Worm (Caenorhabditis elegans) whole organism, L2 larva: Measurements from ENCODE around the gene F44F4.9.

ENCODE experiments used
- elt-3 ChIP-seq: sonication (generic microtip); optimal IDR thresholded peaks from 2 replicates; lab custom pipeline; 2017; ENCODE audit warnings: missing biosample characterization, missing genetic modification characterization
- lin-13 ChIP-seq: fragments of 150-350 bp; optimal IDR thresholded peaks from 2 replicates; lab custom pipeline; 2014; ENCODE audit warnings: missing biosample characterization, missing genetic modification reagents, missing genetic modification characterization
- lin-39 ChIP-seq: fragments of 150-350 bp; optimal IDR thresholded peaks from 2 replicates; lab custom pipeline; 2014; ENCODE audit warnings: missing biosample characterization, missing genetic modification reagents, missing genetic modification characterization
- nhr-12 ChIP-seq: fragments of 150-350 bp; optimal IDR thresholded peaks from 2 replicates; lab custom pipeline; 2014; ENCODE audit warnings: missing biosample characterization, missing genetic modification characterization
- nhr-23 ChIP-seq: fragments of 150-350 bp; optimal IDR thresholded peaks from 2 replicates; lab custom pipeline; 2014; ENCODE audit warnings: missing biosample characterization, missing genetic modification reagents, missing genetic modification characterization
- snpc-4 ChIP-seq: fragments of 150-350 bp; optimal IDR thresholded peaks from 2 replicates; lab custom pipeline; 2014; ENCODE audit warnings: missing biosample characterization, missing genetic modification characterization
- unc-62 ChIP-seq: fragments of 150-350 bp; optimal IDR thresholded peaks from 2 replicates; lab custom pipeline; 2014; ENCODE audit warnings: missing biosample characterization, missing genetic modification reagents, missing genetic modification characterization

- TF ChIP-seq elt-3: no peak
- TF ChIP-seq nhr-12 (tag; lab: Kevin White, UChicago): no peak
- TF ChIP-seq snpc-4 (tag; lab: Kevin White, UChicago): no peak
- no peak for TF ChIP-seq lin-39 (tag; lab: Kevin White, UChicago)
- no peak for TF ChIP-seq nhr-23 (tag; lab: Kevin White, UChicago)
- TF ChIP-seq lin-13 (GFP tag; lab: Kevin White, UChicago): no peak
- no peak for TF ChIP-seq unc-62 (GFP tag; lab: Kevin White, UChicago)
Observed at ce11 chrII:10953065-10953464, 37.4 kb upstream of the F44F4.9 start, which contains the start of gene nos-1.
